Fruit fly (Drosophila melanogaster): ENCODE measurements around the gene Cip4.
A peak's percentile ranks its signal among the peaks of the same experiment; 100 is the strongest.

Cip4 gene

dm6 chr3L:4293711-4294110, 70.2 kb downstream of the Cip4 start:
- TF ChIP-seq gl (tag; optimal IDR thresholded peaks at IDR 0.05) (no peak), Snoo (tag; optimal IDR thresholded peaks at IDR 0.05) (no peak), Ets98B (GFP tag; IDR thresholded peaks at IDR 0.05) (no peak), CG4496 (GFP tag; IDR thresholded peaks at IDR 0.05) (no peak), fd96Ca (GFP tag; IDR thresholded peaks at IDR 0.05) (no peak), D1 (tag; optimal IDR thresholded peaks at IDR 0.05) (no peak), CG14655 (GFP tag; optimal IDR thresholded peaks at IDR 0.05) (no peak), EcR (GFP tag; optimal IDR thresholded peaks at IDR 0.05) (no peak)

- TF ChIP-seq Pif1B (GFP tag; optimal IDR thresholded peaks at IDR 0.05) (no peak), CG8159 (tag; optimal IDR thresholded peaks at IDR 0.05) (no peak), CG4496 (GFP tag; IDR thresholded peaks at IDR 0.05) (0 out of 3 replicates have a peak, but pooled peaks have one; percentile 12), CG17806 (tag; optimal IDR thresholded peaks at IDR 0.05) (no peak), CG8301 (tag; optimal IDR thresholded peaks at IDR 0.05) (no peak)
Measured at dm6 chr3L:4293304-4293703, 70.6 kb downstream of the Cip4 start.

- no peak for TF ChIP-seq CG13204 (GFP tag; optimal IDR thresholded peaks at IDR 0.05)
- peak; percentile 7 for TF ChIP-seq CG17806 (tag; optimal IDR thresholded peaks at IDR 0.05)
- no peak for TF ChIP-seq D1 (tag; optimal IDR thresholded peaks at IDR 0.05)
- no peak for TF ChIP-seq CG10348 (GFP tag; IDR thresholded peaks at IDR 0.05)
- no peak for TF ChIP-seq Snoo (tag; optimal IDR thresholded peaks at IDR 0.05)
- no peak for TF ChIP-seq CG14655 (GFP tag; optimal IDR thresholded peaks at IDR 0.05)
- TF ChIP-seq rn (GFP tag; IDR thresholded peaks at IDR 0.05) = no peak
- TF ChIP-seq CG32121 (GFP tag; IDR thresholded peaks at IDR 0.05) = no peak
- no peak for TF ChIP-seq CG12605 (GFP tag; IDR thresholded peaks at IDR 0.05)
- peak; percentile 16 for TF ChIP-seq CG15710 (tag; optimal IDR thresholded peaks at IDR 0.05)
- no peak for TF ChIP-seq CG9948 (tag; optimal IDR thresholded peaks at IDR 0.05)
- no peak for TF ChIP-seq fd96Ca (GFP tag; IDR thresholded peaks at IDR 0.05)
- TF ChIP-seq CG4496 (GFP tag; IDR thresholded peaks at IDR 0.05) = no peak
Measured at dm6 chr3L:4292120-4292697, 71.7 kb downstream of the Cip4 start, which contains the start of the genes CG15012 and Fdx2. Gene CG15012, minus strand, starts transcription at chr3L:4292246. Gene Fdx2, plus strand, starts transcription at chr3L:4292482.

- TF ChIP-seq CG12605 (GFP tag; IDR thresholded peaks at IDR 0.05) = peak; percentile 58; the same call in 1 of the 2 replicates
- TF ChIP-seq Pif1B (GFP tag; optimal IDR thresholded peaks at IDR 0.05) = no peak
- TF ChIP-seq Pif1A (GFP tag; optimal IDR thresholded peaks at IDR 0.05) = no peak
- TF ChIP-seq CG15710 (tag; optimal IDR thresholded peaks at IDR 0.05) = peak; percentile 65
- no peak for TF ChIP-seq CG14655 (GFP tag; optimal IDR thresholded peaks at IDR 0.05)
- no peak for TF ChIP-seq CG13204 (GFP tag; optimal IDR thresholded peaks at IDR 0.05)
- TF ChIP-seq CG10348 (GFP tag; IDR thresholded peaks at IDR 0.05) = no peak
- peak; percentile 53 for TF ChIP-seq CG34367 (tag; optimal IDR thresholded peaks at IDR 0.05)
- peak; percentile 55 for TF ChIP-seq CG8301 (tag; optimal IDR thresholded peaks at IDR 0.05)
- peak; percentile 65 for TF ChIP-seq Snoo (tag; optimal IDR thresholded peaks at IDR 0.05)
- TF ChIP-seq D1 (tag; optimal IDR thresholded peaks at IDR 0.05) = no peak
- peak; percentile 95 for TF ChIP-seq EcR (GFP tag; optimal IDR thresholded peaks at IDR 0.05)
- no peak for TF ChIP-seq fd96Ca (GFP tag; IDR thresholded peaks at IDR 0.05)
- 0 out of 3 replicates have a peak, but pooled peaks have one; percentile 30 for TF ChIP-seq CG4496 (GFP tag; IDR thresholded peaks at IDR 0.05)
- TF ChIP-seq gl (tag; optimal IDR thresholded peaks at IDR 0.05) = peak; percentile 40
- peak; percentile 44 for TF ChIP-seq CG9948 (tag; optimal IDR thresholded peaks at IDR 0.05)
- peak; percentile 49 for TF ChIP-seq CG17806 (tag; optimal IDR thresholded peaks at IDR 0.05)
- no peak for TF ChIP-seq rn (GFP tag; IDR thresholded peaks at IDR 0.05)
- TF ChIP-seq Ets98B (GFP tag; IDR thresholded peaks at IDR 0.05) = peak; percentile 52
- TF ChIP-seq CG32121 (GFP tag; IDR thresholded peaks at IDR 0.05) = peak; percentile 38; the same call in 1 of the 2 replicates
- peak; percentile 68 for TF ChIP-seq CG8159 (tag; optimal IDR thresholded peaks at IDR 0.05)
Measured at dm6 chr3L:4288591-4289056, 75.3 kb downstream of the Cip4 start, which contains the start of gene Hexo1. Gene Hexo1, plus strand, starts transcription at chr3L:4288641.

DNA sequence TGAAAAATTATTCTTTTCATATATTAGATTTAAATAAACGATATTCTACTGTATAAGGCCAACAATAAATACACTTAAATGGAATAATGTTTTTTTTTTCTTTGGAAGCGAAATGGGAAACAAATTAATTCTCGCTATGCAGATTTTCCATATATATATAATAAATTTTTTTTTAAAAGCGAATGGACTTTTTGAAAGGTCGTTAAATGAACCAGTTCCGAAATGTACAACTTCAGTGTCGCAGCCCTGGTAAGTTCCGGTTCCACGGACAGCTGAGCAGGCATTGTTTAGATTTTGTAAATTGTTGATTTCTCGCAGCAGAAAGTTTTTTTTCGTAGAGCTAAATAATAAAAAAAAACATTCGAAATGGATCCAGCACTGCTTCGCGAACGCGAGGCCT, 77.1 kb downstream of the Cip4 start, which contains the start of gene TfIIEbeta:
Gene TfIIEbeta, plus strand, starts transcription at position 255 of the 400 bp plus-strand sequence.
- 0 out of 3 replicates have a peak, but pooled peaks have one; percentile 29 for TF ChIP-seq CG4496 (GFP tag; IDR thresholded peaks at IDR 0.05)
- no peak for TF ChIP-seq CG15710 (tag; optimal IDR thresholded peaks at IDR 0.05)
- TF ChIP-seq EcR (GFP tag; optimal IDR thresholded peaks at IDR 0.05) = peak; percentile 53
- no peak for TF ChIP-seq fd96Ca (GFP tag; IDR thresholded peaks at IDR 0.05)
- TF ChIP-seq Pif1A (GFP tag; optimal IDR thresholded peaks at IDR 0.05) = no peak
- no peak for TF ChIP-seq CG12605 (GFP tag; IDR thresholded peaks at IDR 0.05)
- TF ChIP-seq rn (GFP tag; IDR thresholded peaks at IDR 0.05) = no peak
- TF ChIP-seq Snoo (tag; optimal IDR thresholded peaks at IDR 0.05) = no peak
- TF ChIP-seq CG8159 (tag; optimal IDR thresholded peaks at IDR 0.05) = no peak
- TF ChIP-seq D1 (tag; optimal IDR thresholded peaks at IDR 0.05) = no peak
- TF ChIP-seq CG8301 (tag; optimal IDR thresholded peaks at IDR 0.05) = no peak
- TF ChIP-seq CG34367 (tag; optimal IDR thresholded peaks at IDR 0.05) = no peak
- no peak for TF ChIP-seq gl (tag; optimal IDR thresholded peaks at IDR 0.05)
- TF ChIP-seq CG32121 (GFP tag; IDR thresholded peaks at IDR 0.05) = peak; percentile 14; the same call in 1 of the 2 replicates
- no peak for TF ChIP-seq Pif1B (GFP tag; optimal IDR thresholded peaks at IDR 0.05)
- no peak for TF ChIP-seq CG9948 (tag; optimal IDR thresholded peaks at IDR 0.05)
- TF ChIP-seq CG13204 (GFP tag; optimal IDR thresholded peaks at IDR 0.05) = no peak
- no peak for TF ChIP-seq CG10348 (GFP tag; IDR thresholded peaks at IDR 0.05)
- no peak for TF ChIP-seq CG14655 (GFP tag; optimal IDR thresholded peaks at IDR 0.05)
- peak; percentile 25 for TF ChIP-seq CG17806 (tag; optimal IDR thresholded peaks at IDR 0.05)
- TF ChIP-seq Ets98B (GFP tag; IDR thresholded peaks at IDR 0.05) = peak; percentile 65

All from whole organism, pupa.